Fruit fly (Drosophila melanogaster) whole organism, embryonic: ENCODE results near the gene Dhc62B.
A peak's percentile ranks its signal among the peaks of the same experiment; 100 is the strongest.

Experiments used
- B-H1 ChIP-seq: fragments of 200-800 bp; sonication (Bioruptor generic); IDR thresholded peaks from 3 replicates; pipeline ENCODE4 v1.3.6; 2022; ENCODE audit warnings: missing biosample characterization, missing genetic modification characterization
- BEAF-32 ChIP-seq: fragments of 200-800 bp; sonication (Bioruptor generic); optimal IDR thresholded peaks from 3 replicates; lab custom pipeline; 2017; ENCODE audit warnings: missing biosample characterization, missing genetic modification characterization, mild to moderate bottlenecking, moderate library complexity, missing genetic modification reagents
- Bdp1 ChIP-seq: fragments of 200-800 bp; sonication (Bioruptor generic); optimal IDR thresholded peaks from 3 replicates; lab custom pipeline; 2016; ENCODE audit warnings: missing biosample characterization, missing genetic modification characterization
- Bgb ChIP-seq: fragments of 200-800 bp; sonication (Bioruptor generic); IDR thresholded peaks from 2 replicates; pipeline ENCODE4 v1.3.6; 2022; ENCODE audit warnings: missing biosample characterization, missing genetic modification characterization; ENCODE audit not compliant: partially characterized antibody
- CG10543 ChIP-seq: fragments of 200-800 bp; sonication (Bioruptor generic); optimal IDR thresholded peaks from 3 replicates; lab custom pipeline; 2017; ENCODE audit warnings: missing biosample characterization, mild to moderate bottlenecking, missing genetic modification characterization, moderate library complexity
- CG10565 ChIP-seq: fragments of 200-800 bp; sonication (Bioruptor generic); optimal IDR thresholded peaks from 3 replicates; lab custom pipeline; 2016; ENCODE audit warnings: missing biosample characterization, mild to moderate bottlenecking, missing genetic modification characterization
- CG12769 ChIP-seq: fragments of 200-800 bp; sonication (Bioruptor generic); optimal IDR thresholded peaks from 2 replicates; lab custom pipeline; 2019; ENCODE audit warnings: missing biosample characterization, mild to moderate bottlenecking, missing genetic modification characterization, moderate library complexity
- CG15073 ChIP-seq: fragments of 200-800 bp; sonication (Bioruptor generic); optimal IDR thresholded peaks from 2 replicates; lab custom pipeline; 2016; ENCODE audit warnings: missing biosample characterization, missing genetic modification characterization
- CG1647 ChIP-seq: fragments of 200-800 bp; sonication (Bioruptor generic); optimal IDR thresholded peaks from 3 replicates; lab custom pipeline; 2016; ENCODE audit warnings: missing biosample characterization, missing genetic modification characterization
- CG17912 ChIP-seq: fragments of 200-800 bp; sonication (Bioruptor generic); optimal IDR thresholded peaks from 2 replicates; lab custom pipeline; 2018; ENCODE audit warnings: missing biosample characterization, mild to moderate bottlenecking, missing genetic modification characterization
- CG18764 ChIP-seq: fragments of 200-800 bp; sonication (Bioruptor generic); optimal IDR thresholded peaks from 3 replicates; lab custom pipeline; 2016; ENCODE audit warnings: missing biosample characterization, missing genetic modification characterization
- CG31441 ChIP-seq: fragments of 200-800 bp; sonication (Bioruptor generic); IDR thresholded peaks from 2 replicates; pipeline ENCODE4 v1.3.6; 2022; ENCODE audit warnings: missing biosample characterization, missing genetic modification characterization
- CG3838 ChIP-seq: fragments of 200-800 bp; sonication (Bioruptor generic); optimal IDR thresholded peaks from 3 replicates; lab custom pipeline; 2016; ENCODE audit warnings: missing biosample characterization, missing genetic modification characterization
- CG3995 ChIP-seq: fragments of 200-800 bp; sonication (Bioruptor generic); optimal IDR thresholded peaks from 3 replicates; lab custom pipeline; 2016; ENCODE audit warnings: missing biosample characterization, missing genetic modification characterization
- CG4360 ChIP-seq: fragments of 200-800 bp; sonication (Bioruptor generic); IDR thresholded peaks from 2 replicates; pipeline ENCODE4 v1.3.6; 2022; ENCODE audit warnings: missing biosample characterization, missing genetic modification characterization
- CG4820 ChIP-seq: fragments of 200-800 bp; sonication (Bioruptor generic); optimal IDR thresholded peaks from 3 replicates; lab custom pipeline; 2016; ENCODE audit warnings: missing biosample characterization, missing genetic modification characterization
- CG6254 ChIP-seq: fragments of 200-800 bp; sonication (Bioruptor generic); optimal IDR thresholded peaks from 3 replicates; lab custom pipeline; 2017; ENCODE audit warnings: mild to moderate bottlenecking, missing biosample characterization, missing genetic modification reagents, missing genetic modification characterization
- CG7987 ChIP-seq: fragments of 200-800 bp; sonication (Bioruptor generic); optimal IDR thresholded peaks from 2 replicates; lab custom pipeline; 2018; ENCODE audit warnings: missing biosample characterization, mild to moderate bottlenecking, missing genetic modification characterization, moderate library complexity
- CG8290 ChIP-seq, 3 experiments: fragments of 200-800 bp; sonication (Bioruptor generic); optimal IDR thresholded peaks; 2 replicates each; lab custom pipeline; 2016 to 2019; ENCODE audit warnings: missing biosample characterization in 3 of 3, missing genetic modification characterization in 3 of 3, mild to moderate bottlenecking in 2 of 3, moderate library complexity in 1 of 3
- CTCF ChIP-seq: fragments of 200-800 bp; sonication (Bioruptor generic); optimal IDR thresholded peaks from 2 replicates; lab custom pipeline; 2017; ENCODE audit warnings: missing biosample characterization, mild to moderate bottlenecking, missing genetic modification characterization, moderate library complexity
- Dip2 ChIP-seq: fragments of 200-800 bp; sonication (Bioruptor generic); IDR thresholded peaks from 2 replicates; pipeline ENCODE4 v1.3.6; 2022; ENCODE audit warnings: missing biosample characterization, missing genetic modification characterization
- Elba2 ChIP-seq: fragments of 200-800 bp; sonication (Bioruptor generic); optimal IDR thresholded peaks from 3 replicates; lab custom pipeline; 2016; ENCODE audit warnings: missing biosample characterization, missing genetic modification characterization
- H15 ChIP-seq: fragments of 200-800 bp; sonication (Bioruptor generic); IDR thresholded peaks from 3 replicates; pipeline ENCODE4 v1.3.6; 2022; ENCODE audit warnings: missing biosample characterization, missing genetic modification characterization
- HHEX ChIP-seq: fragments of 200-800 bp; sonication (Bioruptor generic); optimal IDR thresholded peaks from 3 replicates; lab custom pipeline; 2017; ENCODE audit warnings: missing biosample characterization, mild to moderate bottlenecking, missing genetic modification characterization, missing genetic modification reagents
- MTF-1 ChIP-seq: fragments of 200-800 bp; sonication (Bioruptor generic); optimal IDR thresholded peaks from 2 replicates; lab custom pipeline; 2018; ENCODE audit warnings: missing biosample characterization, mild to moderate bottlenecking, missing genetic modification characterization, borderline replicate concordance
- bbx ChIP-seq: fragments of 200-800 bp; sonication (Bioruptor generic); IDR thresholded peaks from 2 replicates; pipeline ENCODE4 v1.3.6; 2022; ENCODE audit warnings: missing biosample characterization, missing genetic modification characterization; ENCODE audit not compliant: partially characterized antibody
- bigmax ChIP-seq: fragments of 200-800 bp; sonication (Bioruptor generic); optimal IDR thresholded peaks from 2 replicates; lab custom pipeline; 2018; ENCODE audit warnings: missing biosample characterization, mild to moderate bottlenecking, missing genetic modification characterization
- br ChIP-seq: fragments of >200 bp; optimal IDR thresholded peaks from 2 replicates; lab custom pipeline; 2017
- chn ChIP-seq: fragments of 200-800 bp; sonication (Bioruptor generic); optimal IDR thresholded peaks from 2 replicates; lab custom pipeline; 2016; ENCODE audit warnings: missing biosample characterization, missing genetic modification characterization
- crp ChIP-seq, 2 experiments: fragments of 200-800 bp; sonication (Bioruptor generic); optimal IDR thresholded peaks; 2 replicates in 1 of 2; 3 replicates in 1 of 2; lab custom pipeline; 2017; ENCODE audit warnings: missing biosample characterization in 2 of 2, missing genetic modification characterization in 2 of 2, mild to moderate bottlenecking in 1 of 2, moderate library complexity in 1 of 2
- dmrt99B ChIP-seq: fragments of 200-800 bp; sonication (Bioruptor generic); optimal IDR thresholded peaks from 2 replicates; lab custom pipeline; 2018; ENCODE audit warnings: missing biosample characterization, mild to moderate bottlenecking, missing genetic modification characterization, moderate library complexity
- gro ChIP-seq: fragments of 200-800 bp; sonication (Bioruptor generic); optimal IDR thresholded peaks from 2 replicates; lab custom pipeline; 2016; ENCODE audit warnings: missing biosample characterization, missing genetic modification characterization
- hkb ChIP-seq, 2 experiments: fragments of 200-800 bp in 1 of 2; fragments of >200 bp in 1 of 2; sonication (Bioruptor generic) in 1 of 2; IDR thresholded peaks in 1 of 2; optimal IDR thresholded peaks in 1 of 2; 2 replicates each; pipeline versions ENCODE4 v1.3.6 to Lab custom; 2017 to 2022; ENCODE audit warnings: missing biosample characterization in 1 of 2, missing genetic modification characterization in 1 of 2
- insv ChIP-seq, 2 experiments: fragments of 200-800 bp; sonication (Bioruptor generic); optimal IDR thresholded peaks; 3 replicates each; lab custom pipeline; 2016 to 2018; ENCODE audit warnings: missing biosample characterization in 2 of 2, missing genetic modification characterization in 2 of 2
- jumu ChIP-seq: fragments of 200-800 bp; sonication (Bioruptor generic); optimal IDR thresholded peaks from 3 replicates; lab custom pipeline; 2016; ENCODE audit warnings: missing biosample characterization, missing genetic modification characterization
- lab ChIP-seq: fragments of 200-800 bp; sonication (Bioruptor generic); optimal IDR thresholded peaks from 3 replicates; lab custom pipeline; 2017; ENCODE audit warnings: missing biosample characterization, missing genetic modification characterization, mild to moderate bottlenecking, moderate library complexity, missing genetic modification reagents
- lmd ChIP-seq: fragments of 200-800 bp; sonication (Bioruptor generic); IDR thresholded peaks from 2 replicates; pipeline ENCODE4 v1.3.6; 2022; ENCODE audit warnings: missing biosample characterization, missing genetic modification characterization
- mld ChIP-seq: fragments of 200-800 bp; sonication (Bioruptor generic); IDR thresholded peaks from 3 replicates; pipeline ENCODE4 v1.3.6; 2022; ENCODE audit warnings: missing biosample characterization, missing genetic modification characterization; ENCODE audit not compliant: partially characterized antibody
- phol ChIP-seq: fragments of 200-800 bp; sonication (Bioruptor generic); optimal IDR thresholded peaks from 3 replicates; lab custom pipeline; 2018; ENCODE audit warnings: missing biosample characterization, mild to moderate bottlenecking, missing genetic modification characterization, moderate library complexity
- repo ChIP-seq: fragments of 200-800 bp; sonication (Bioruptor generic); optimal IDR thresholded peaks from 2 replicates; lab custom pipeline; 2016; ENCODE audit warnings: missing biosample characterization, missing genetic modification characterization
- sc ChIP-seq, 3 experiments: fragments of >200 bp in 2 of 3; fragments of 200-800 bp in 1 of 3; sonication (Bioruptor generic) in 1 of 3; optimal IDR thresholded peaks; 2 replicates in 2 of 3; 3 replicates in 1 of 3; lab custom pipeline; 2017; ENCODE audit warnings: mild to moderate bottlenecking in 1 of 3, missing biosample characterization in 1 of 3, missing genetic modification characterization in 1 of 3, missing genetic modification reagents in 1 of 3
- seq ChIP-seq: fragments of 200-800 bp; sonication (Bioruptor generic); IDR thresholded peaks from 2 replicates; pipeline ENCODE4 v1.3.6; 2022; ENCODE audit warnings: missing biosample characterization, missing genetic modification characterization
- stc ChIP-seq: fragments of 200-800 bp; sonication (Bioruptor generic); IDR thresholded peaks from 2 replicates; pipeline ENCODE4 v1.3.6; 2022; ENCODE audit warnings: missing biosample characterization, missing genetic modification characterization
- trh ChIP-seq: fragments of 200-800 bp; sonication (Bioruptor generic); optimal IDR thresholded peaks from 2 replicates; lab custom pipeline; 2016; ENCODE audit warnings: missing biosample characterization, missing genetic modification characterization
- wor ChIP-seq: fragments of 200-800 bp; sonication (Bioruptor generic); IDR thresholded peaks from 2 replicates; pipeline ENCODE4 v1.3.6; 2022; ENCODE audit warnings: missing biosample characterization, missing genetic modification characterization
- z ChIP-seq: fragments of 200-800 bp; sonication (Bioruptor generic); IDR thresholded peaks from 3 replicates; pipeline ENCODE4 v1.3.6; 2022; ENCODE audit warnings: missing biosample characterization, missing genetic modification characterization

Dhc62B gene

dm6 chr3L:1748218-1748617 lies 23.3 kb downstream of the Dhc62B start (continued):
- no peak for TF ChIP-seq gro (GFP tag; lab: Kevin White, UChicago)
- TF ChIP-seq bigmax (GFP tag; lab: Kevin White, UChicago): no peak
- TF ChIP-seq CG10543 (GFP tag; lab: Kevin White, UChicago): no peak
- TF ChIP-seq CG31441 (GFP tag; lab: Robert Waterston, UW): no peak; the same call in 1 of the 2 replicates
- no peak for TF ChIP-seq crp (GFP tag; optimal IDR thresholded peaks at IDR 0.05; lab: Kevin White, UChicago)
- TF ChIP-seq Elba2: no peak

dm6 chr3L:1746338-1747199 lies 25.0 kb downstream of the Dhc62B start, which contains the start of gene CG13921:
Gene CG13921, plus strand, starts transcription at chr3L:1746907.
- TF ChIP-seq z (GFP tag; lab: Robert Waterston, UW): peak; percentile 87
- peak; percentile 69 to 76 for TF ChIP-seq insv (GFP tag; optimal IDR thresholded peaks at IDR 0.05; lab: Kevin White, UChicago)
- TF ChIP-seq B-H1 (GFP tag; lab: Robert Waterston, UW): peak; percentile 98
- peak; percentile 86 for TF ChIP-seq CG3995 (GFP tag; lab: Kevin White, UChicago)
- peak; percentile 98 for TF ChIP-seq CG7987 (GFP tag; lab: Kevin White, UChicago)
- TF ChIP-seq CG18764 (GFP tag; lab: Kevin White, UChicago): peak; percentile 99
- TF ChIP-seq br (lab: Kevin White, UChicago): no peak
- TF ChIP-seq stc (GFP tag; lab: Robert Waterston, UW): peak; percentile 99
- TF ChIP-seq Bdp1 (GFP tag; lab: Kevin White, UChicago): peak; percentile 94
- TF ChIP-seq CG12769 (tag; lab: Kevin White, UChicago): peak; percentile 99
- peak; percentile 96 for TF ChIP-seq CG3838
- peak; percentile 98 for TF ChIP-seq MTF-1 (GFP tag; lab: Kevin White, UChicago)
- TF ChIP-seq CG8290 (GFP tag; optimal IDR thresholded peaks at IDR 0.05; lab: Kevin White, UChicago): peak; percentile 100
- TF ChIP-seq CG8290 (tag; optimal IDR thresholded peaks at IDR 0.05; lab: Kevin White, UChicago): peak; percentile 95 to 99
- TF ChIP-seq CG4820 (GFP tag; lab: Kevin White, UChicago): peak; percentile 99
- no peak for TF ChIP-seq mld (GFP tag; lab: Robert Waterston, UW)
- peak; percentile 99 for TF ChIP-seq HHEX (GFP tag; lab: Kevin White, UChicago)
- TF ChIP-seq CG4360 (GFP tag; lab: Robert Waterston, UW): peak; percentile 98
- no peak for TF ChIP-seq hkb (optimal IDR thresholded peaks at IDR 0.05; lab: Kevin White, UChicago)
- TF ChIP-seq hkb (GFP tag; IDR thresholded peaks at IDR 0.05; lab: Robert Waterston, UW): peak; percentile 99
- TF ChIP-seq H15 (GFP tag; lab: Robert Waterston, UW): peak; percentile 99
- TF ChIP-seq seq: peak; percentile 98
- TF ChIP-seq CG10565 (GFP tag; lab: Kevin White, UChicago): peak; percentile 99
- peak; percentile 79 for TF ChIP-seq Dip2 (GFP tag; lab: Robert Waterston, UW)
- TF ChIP-seq jumu (GFP tag; lab: Kevin White, UChicago): peak; percentile 99
- peak; percentile 100 for TF ChIP-seq chn (GFP tag; lab: Kevin White, UChicago)
- peak; percentile 99 for TF ChIP-seq lmd (GFP tag; lab: Robert Waterston, UW)
- peak; percentile 72 for TF ChIP-seq CTCF (GFP tag; lab: Kevin White, UChicago)
- TF ChIP-seq sc (optimal IDR thresholded peaks at IDR 0.05; lab: Kevin White, UChicago): no peak
- peak; percentile 98 for TF ChIP-seq sc (GFP tag; optimal IDR thresholded peaks at IDR 0.05; lab: Kevin White, UChicago)
- TF ChIP-seq CG1647 (GFP tag; lab: Kevin White, UChicago): peak; percentile 99
- TF ChIP-seq phol (tag; lab: Kevin White, UChicago): peak; percentile 99
- TF ChIP-seq bbx (GFP tag; lab: Robert Waterston, UW): no peak
- TF ChIP-seq dmrt99B: peak; percentile 99
- peak; percentile 99 for TF ChIP-seq lab
- TF ChIP-seq CG6254 (GFP tag; lab: Kevin White, UChicago): peak; percentile 97
- peak; percentile 28 for TF ChIP-seq BEAF-32 (GFP tag; lab: Kevin White, UChicago)
- peak; percentile 97 for TF ChIP-seq trh (GFP tag; lab: Kevin White, UChicago)
- peak; percentile 87 for TF ChIP-seq CG17912 (GFP tag; lab: Kevin White, UChicago)
- peak; percentile 99 for TF ChIP-seq repo (GFP tag; lab: Kevin White, UChicago)
- no peak for TF ChIP-seq Bgb (GFP tag; lab: Robert Waterston, UW)
- peak; percentile 98 for TF ChIP-seq wor
- peak; percentile 91 for TF ChIP-seq CG15073
